Fruit fly (Drosophila melanogaster) whole organism, embryonic: Measurements from ENCODE around the gene CG14258.

ENCODE experiments used
- Atf3 ChIP-seq: fragments of 200-800 bp; sonication (Bioruptor generic); optimal IDR thresholded peaks from 3 replicates; lab custom pipeline; 2016; ENCODE audit warnings: missing biosample characterization, missing genetic modification characterization
- CG10979 ChIP-seq: fragments of 200-800 bp; sonication (Bioruptor generic); optimal IDR thresholded peaks from 2 replicates; lab custom pipeline; 2018; ENCODE audit warnings: missing biosample characterization, mild to moderate bottlenecking, missing genetic modification characterization, moderate library complexity
- CG12155 ChIP-seq: fragments of 200-800 bp; sonication (Bioruptor generic); optimal IDR thresholded peaks from 3 replicates; lab custom pipeline; 2016; ENCODE audit warnings: missing biosample characterization, missing genetic modification characterization
- CG14014 ChIP-seq: fragments of 200-800 bp; sonication (Bioruptor generic); IDR thresholded peaks from 2 replicates; pipeline ENCODE4 v1.3.6; 2022; ENCODE audit warnings: missing biosample characterization, missing genetic modification characterization
- CG1603 ChIP-seq: fragments of 200-800 bp; sonication (Bioruptor generic); optimal IDR thresholded peaks from 2 replicates; lab custom pipeline; 2019; ENCODE audit warnings: missing biosample characterization, mild to moderate bottlenecking, missing genetic modification characterization, moderate library complexity
- CG17361 ChIP-seq: fragments of 200-800 bp; sonication (Bioruptor generic); IDR thresholded peaks from 3 replicates; pipeline ENCODE4 v1.3.6; 2022; ENCODE audit warnings: missing biosample characterization, missing genetic modification characterization
- CG17612 ChIP-seq: fragments of 200-800 bp; sonication (Bioruptor generic); IDR thresholded peaks from 2 replicates; pipeline ENCODE4 v1.3.6; 2022; ENCODE audit warnings: missing biosample characterization, missing genetic modification characterization
- CG18262 ChIP-seq: fragments of 200-800 bp; optimal IDR thresholded peaks from 3 replicates; lab custom pipeline; 2019; ENCODE audit warnings: missing biosample characterization, mild to moderate bottlenecking, missing genetic modification characterization, moderate library complexity
- CG18599 ChIP-seq: fragments of 200-800 bp; sonication (Bioruptor generic); optimal IDR thresholded peaks from 3 replicates; lab custom pipeline; 2017; ENCODE audit warnings: missing biosample characterization, missing genetic modification characterization, mild to moderate bottlenecking, moderate library complexity, missing genetic modification reagents
- CG30431 ChIP-seq: fragments of 200-800 bp; sonication (Bioruptor generic); optimal IDR thresholded peaks from 2 replicates; lab custom pipeline; 2017; ENCODE audit warnings: missing biosample characterization, missing genetic modification characterization
- CG33213 ChIP-seq: fragments of 200-800 bp; sonication (Bioruptor generic); optimal IDR thresholded peaks from 3 replicates; lab custom pipeline; 2016; ENCODE audit warnings: missing biosample characterization, missing genetic modification characterization
- CG4360 ChIP-seq: fragments of 200-800 bp; sonication (Bioruptor generic); IDR thresholded peaks from 2 replicates; pipeline ENCODE4 v1.3.6; 2022; ENCODE audit warnings: missing biosample characterization, missing genetic modification characterization
- CG4404 ChIP-seq: fragments of 200-800 bp; sonication (Bioruptor generic); IDR thresholded peaks from 2 replicates; pipeline ENCODE4 v1.3.6; 2022; ENCODE audit warnings: missing biosample characterization, missing genetic modification characterization
- CG5180 ChIP-seq: fragments of 200-800 bp; sonication (Bioruptor generic); optimal IDR thresholded peaks from 3 replicates; lab custom pipeline; 2017; ENCODE audit warnings: missing biosample characterization, missing genetic modification characterization, mild to moderate bottlenecking, moderate library complexity, missing genetic modification reagents
- CG7372 ChIP-seq: fragments of 200-800 bp; sonication (Bioruptor generic); IDR thresholded peaks from 2 replicates; pipeline ENCODE4 v1.3.6; 2022; ENCODE audit warnings: missing biosample characterization, missing genetic modification characterization
- CG8290 ChIP-seq, 3 experiments: fragments of 200-800 bp; sonication (Bioruptor generic); optimal IDR thresholded peaks; 2 replicates each; lab custom pipeline; 2016 to 2019; ENCODE audit warnings: missing biosample characterization in 3 of 3, missing genetic modification characterization in 3 of 3, mild to moderate bottlenecking in 2 of 3, moderate library complexity in 1 of 3
- CTCF ChIP-seq: fragments of 200-800 bp; sonication (Bioruptor generic); optimal IDR thresholded peaks from 2 replicates; lab custom pipeline; 2017; ENCODE audit warnings: missing biosample characterization, mild to moderate bottlenecking, missing genetic modification characterization, moderate library complexity
- Dll ChIP-seq: fragments of 200-800 bp; sonication (Bioruptor generic); IDR thresholded peaks from 4 replicates; pipeline ENCODE4 v1.3.6; 2022; ENCODE audit warnings: missing biosample characterization, missing genetic modification characterization; ENCODE audit not compliant: partially characterized antibody
- Fer2 ChIP-seq: fragments of 200-800 bp; sonication (Bioruptor generic); optimal IDR thresholded peaks from 2 replicates; lab custom pipeline; 2018; ENCODE audit warnings: missing biosample characterization, mild to moderate bottlenecking, missing genetic modification characterization, moderate library complexity
- HHEX ChIP-seq: fragments of 200-800 bp; sonication (Bioruptor generic); optimal IDR thresholded peaks from 3 replicates; lab custom pipeline; 2017; ENCODE audit warnings: missing biosample characterization, mild to moderate bottlenecking, missing genetic modification characterization, missing genetic modification reagents
- Hmr ChIP-seq: fragments of 200-800 bp; sonication (Bioruptor generic); optimal IDR thresholded peaks from 3 replicates; lab custom pipeline; 2017; ENCODE audit warnings: mild to moderate bottlenecking, missing biosample characterization, missing genetic modification reagents, missing genetic modification characterization
- Hr51 ChIP-seq, 2 experiments: fragments of 200-800 bp; sonication (Bioruptor generic); optimal IDR thresholded peaks; 2 replicates in 1 of 2; 3 replicates in 1 of 2; lab custom pipeline; 2016 to 2018; ENCODE audit warnings: missing biosample characterization in 2 of 2, missing genetic modification characterization in 2 of 2, mild to moderate bottlenecking in 1 of 2, moderate library complexity in 1 of 2
- Hr78 ChIP-seq, 2 experiments: fragments of 200-800 bp in 1 of 2; fragments of >200 bp in 1 of 2; sonication (Bioruptor generic) in 1 of 2; optimal IDR thresholded peaks; 2 replicates each; lab custom pipeline; 2017 to 2019; ENCODE audit warnings: missing biosample characterization in 2 of 2, missing genetic modification characterization in 2 of 2, mild to moderate bottlenecking in 1 of 2, moderate library complexity in 1 of 2
- Opbp ChIP-seq: fragments of 200-800 bp; sonication (Bioruptor generic); IDR thresholded peaks from 3 replicates; pipeline ENCODE4 v1.3.6; 2022; ENCODE audit warnings: missing biosample characterization, missing genetic modification characterization; ENCODE audit not compliant: partially characterized antibody
- Sox102F ChIP-seq: fragments of 200-800 bp; sonication (Bioruptor generic); optimal IDR thresholded peaks from 2 replicates; lab custom pipeline; 2018; ENCODE audit warnings: missing biosample characterization, mild to moderate bottlenecking, missing genetic modification characterization, moderate library complexity
- Ssrp ChIP-seq: fragments of 200-800 bp; sonication (Bioruptor generic); optimal IDR thresholded peaks from 2 replicates; lab custom pipeline; 2018; ENCODE audit warnings: missing biosample characterization, mild to moderate bottlenecking, missing genetic modification characterization, moderate library complexity
- TFAM ChIP-seq: fragments of 200-800 bp; sonication (Bioruptor generic); optimal IDR thresholded peaks from 2 replicates; lab custom pipeline; 2017; ENCODE audit warnings: missing biosample characterization, missing genetic modification characterization, inconsistent platforms
- Vsx1 ChIP-seq: fragments of 200-800 bp; sonication (Bioruptor generic); optimal IDR thresholded peaks from 2 replicates; lab custom pipeline; 2017; ENCODE audit warnings: missing biosample characterization, mild to moderate bottlenecking, missing genetic modification characterization, missing genetic modification reagents
- Xrp1 ChIP-seq: fragments of 200-800 bp; sonication (Bioruptor generic); IDR thresholded peaks from 2 replicates; pipeline ENCODE4 v1.3.6; 2022; ENCODE audit warnings: missing biosample characterization, missing genetic modification characterization
- ato ChIP-seq: fragments of 200-800 bp; sonication (Bioruptor generic); IDR thresholded peaks from 2 replicates; pipeline ENCODE4 v1.3.6; 2022; ENCODE audit warnings: missing biosample characterization, missing genetic modification characterization; ENCODE audit not compliant: partially characterized antibody
- bcd ChIP-seq: fragments of 200-800 bp; sonication (Bioruptor generic); optimal IDR thresholded peaks from 2 replicates; lab custom pipeline; 2017; ENCODE audit warnings: missing biosample characterization, mild to moderate bottlenecking, missing genetic modification characterization
- dati ChIP-seq: fragments of 200-800 bp; sonication (Bioruptor generic); IDR thresholded peaks from 2 replicates; pipeline ENCODE4 v1.3.6; 2022; ENCODE audit warnings: missing biosample characterization, missing genetic modification characterization
- en ChIP-seq: fragments of 200-800 bp; sonication (Bioruptor generic); optimal IDR thresholded peaks from 2 replicates; lab custom pipeline; 2016; ENCODE audit warnings: missing biosample characterization, missing genetic modification characterization
- gem ChIP-seq: fragments of 200-800 bp; sonication (Bioruptor generic); optimal IDR thresholded peaks from 2 replicates; lab custom pipeline; 2019; ENCODE audit warnings: missing biosample characterization, mild to moderate bottlenecking, missing genetic modification characterization, moderate library complexity
- gro ChIP-seq: fragments of 200-800 bp; sonication (Bioruptor generic); optimal IDR thresholded peaks from 2 replicates; lab custom pipeline; 2016; ENCODE audit warnings: missing biosample characterization, missing genetic modification characterization
- jing ChIP-seq: fragments of 200-800 bp; sonication (Bioruptor generic); optimal IDR thresholded peaks from 2 replicates; lab custom pipeline; 2018; ENCODE audit warnings: missing biosample characterization, mild to moderate bottlenecking, missing genetic modification characterization
- mld ChIP-seq: fragments of 200-800 bp; sonication (Bioruptor generic); IDR thresholded peaks from 3 replicates; pipeline ENCODE4 v1.3.6; 2022; ENCODE audit warnings: missing biosample characterization, missing genetic modification characterization; ENCODE audit not compliant: partially characterized antibody
- pb ChIP-seq: fragments of 200-800 bp; sonication (Bioruptor generic); optimal IDR thresholded peaks from 3 replicates; lab custom pipeline; 2016; ENCODE audit warnings: missing biosample characterization, missing genetic modification characterization
- pfk ChIP-seq: fragments of 200-800 bp; sonication (Bioruptor generic); optimal IDR thresholded peaks from 2 replicates; lab custom pipeline; 2018; ENCODE audit warnings: missing biosample characterization, mild to moderate bottlenecking, missing genetic modification characterization, moderate library complexity
- phol ChIP-seq: fragments of 200-800 bp; sonication (Bioruptor generic); optimal IDR thresholded peaks from 3 replicates; lab custom pipeline; 2018; ENCODE audit warnings: missing biosample characterization, mild to moderate bottlenecking, missing genetic modification characterization, moderate library complexity
- schlank ChIP-seq: fragments of 200-800 bp; sonication (Bioruptor generic); optimal IDR thresholded peaks from 2 replicates; lab custom pipeline; 2018; ENCODE audit warnings: missing biosample characterization, mild to moderate bottlenecking, missing genetic modification characterization
- sd ChIP-seq: fragments of 200-800 bp; sonication (Bioruptor generic); optimal IDR thresholded peaks from 3 replicates; lab custom pipeline; 2018; ENCODE audit warnings: missing biosample characterization, mild to moderate bottlenecking, missing genetic modification characterization, moderate library complexity
- shn ChIP-seq: fragments of 200-800 bp; sonication (Bioruptor generic); optimal IDR thresholded peaks from 3 replicates; lab custom pipeline; 2016; ENCODE audit warnings: missing biosample characterization, missing genetic modification characterization
- trem ChIP-seq: fragments of 200-800 bp; optimal IDR thresholded peaks from 3 replicates; lab custom pipeline; 2019; ENCODE audit warnings: missing biosample characterization, mild to moderate bottlenecking, missing genetic modification characterization, moderate library complexity
- zen ChIP-seq: fragments of 200-800 bp; sonication (Bioruptor generic); optimal IDR thresholded peaks from 3 replicates; lab custom pipeline; 2018; ENCODE audit warnings: missing biosample characterization, mild to moderate bottlenecking, missing genetic modification characterization, moderate library complexity
- zfh1 ChIP-seq: fragments of 200-800 bp; sonication (Bioruptor generic); IDR thresholded peaks from 3 replicates; pipeline ENCODE4 v1.3.6; 2022; ENCODE audit warnings: missing biosample characterization, missing genetic modification characterization

The CG14258 gene

dm6 chr3R:27139963-27140362 lies 47.0 kb downstream of the CG14258 start (continued):
- no peak for TF ChIP-seq gro (GFP tag; lab: Kevin White, UChicago)
- no peak for TF ChIP-seq CG18599 (GFP tag; lab: Kevin White, UChicago)
- TF ChIP-seq CG17612 (GFP tag; lab: Robert Waterston, UW): no peak
- no peak for TF ChIP-seq Dll
- no peak for TF ChIP-seq CTCF
- no peak for TF ChIP-seq sd (tag; lab: Kevin White, UChicago)
- peak in 1 of 2 experiments; percentile 1 for TF ChIP-seq Hr51 (GFP tag; optimal IDR thresholded peaks at IDR 0.05; lab: Kevin White, UChicago)
- no peak for TF ChIP-seq zen (tag; lab: Kevin White, UChicago)
- TF ChIP-seq pb (GFP tag; lab: Kevin White, UChicago): no peak
- TF ChIP-seq CG10979 (tag; lab: Kevin White, UChicago): peak; percentile 10
- no peak for TF ChIP-seq jing
- TF ChIP-seq CG12155 (GFP tag; lab: Kevin White, UChicago): peak; percentile 24
- no peak for TF ChIP-seq Fer2
- no peak for TF ChIP-seq CG33213 (GFP tag; lab: Kevin White, UChicago)
- TF ChIP-seq schlank (tag; lab: Kevin White, UChicago): no peak
- peak; percentile 31 for TF ChIP-seq Sox102F (GFP tag; lab: Kevin White, UChicago)
- no peak for TF ChIP-seq CG17361
- peak; percentile 37 for TF ChIP-seq gem
- TF ChIP-seq HHEX (GFP tag; lab: Kevin White, UChicago): no peak
- no peak for TF ChIP-seq trem
- TF ChIP-seq CG1603 (tag; lab: Kevin White, UChicago): peak; percentile 31
- no peak for TF ChIP-seq CG7372
- no peak for TF ChIP-seq Atf3 (GFP tag; lab: Kevin White, UChicago)
- TF ChIP-seq shn: no peak
- TF ChIP-seq CG14014: no peak
- TF ChIP-seq dati (GFP tag; lab: Robert Waterston, UW): no peak
- TF ChIP-seq Vsx1 (GFP tag; lab: Kevin White, UChicago): no peak
- TF ChIP-seq en: no peak
- TF ChIP-seq bcd: no peak
- no peak for TF ChIP-seq CG4404 (GFP tag; lab: Robert Waterston, UW)
- TF ChIP-seq Opbp (GFP tag; lab: Robert Waterston, UW): peak; percentile 26; the same call in 1 of the 3 replicates
- no peak for TF ChIP-seq Xrp1 (GFP tag; lab: Robert Waterston, UW)
- no peak for TF ChIP-seq pfk (GFP tag; lab: Kevin White, UChicago)
- TF ChIP-seq CG4360: no peak
- peak; percentile 17 for TF ChIP-seq CG8290 (GFP tag; optimal IDR thresholded peaks at IDR 0.05; lab: Kevin White, UChicago)
- no peak for TF ChIP-seq CG8290 (tag; optimal IDR thresholded peaks at IDR 0.05; lab: Kevin White, UChicago)
- no peak for TF ChIP-seq Hmr
- no peak for TF ChIP-seq CG5180 (GFP tag; lab: Kevin White, UChicago)
- peak; percentile 17 for TF ChIP-seq CG18262 (tag; lab: Kevin White, UChicago)
- no peak for TF ChIP-seq mld (GFP tag; lab: Robert Waterston, UW)
- 0 out of 3 replicates have a peak, but pooled peaks have one; percentile 6 for TF ChIP-seq zfh1
- TF ChIP-seq Hr78 (GFP tag; optimal IDR thresholded peaks at IDR 0.05; lab: Kevin White, UChicago): peak in 1 of 2 experiments; percentile 21
- no peak for TF ChIP-seq ato
- peak; percentile 24 for TF ChIP-seq phol (tag; lab: Kevin White, UChicago)
- peak; percentile 15 for TF ChIP-seq Ssrp (tag; lab: Kevin White, UChicago)
- TF ChIP-seq TFAM: no peak
- no peak for TF ChIP-seq CG30431 (GFP tag; lab: Kevin White, UChicago)
